Fruit fly (Drosophila melanogaster) Kc167 (cell line): ENCODE results near the gene Rnb.

Source experiments
- Myc ChIP-seq: fragments of >200 bp; optimal IDR thresholded peaks from 2 replicates; lab custom pipeline; 2017; ENCODE audit warnings: missing external identifiers
- Sin3A ChIP-seq: fragments of >200 bp; optimal IDR thresholded peaks from 2 replicates; lab custom pipeline; 2018; ENCODE audit warnings: missing external identifiers
- h ChIP-seq: fragments of >200 bp; optimal IDR thresholded peaks from 3 replicates; lab custom pipeline; 2018; ENCODE audit warnings: missing external identifiers
- insv ChIP-seq: fragments of >200 bp; optimal IDR thresholded peaks from 3 replicates; lab custom pipeline; 2018; ENCODE audit warnings: missing external identifiers
- psq ChIP-seq: fragments of >200 bp; optimal IDR thresholded peaks from 2 replicates; lab custom pipeline; 2017; ENCODE audit warnings: missing external identifiers
- ttk ChIP-seq: sonication (Bioruptor generic); optimal IDR thresholded peaks from 2 replicates; lab custom pipeline; 2017; ENCODE audit warnings: missing external identifiers

Rnb gene

DNA sequence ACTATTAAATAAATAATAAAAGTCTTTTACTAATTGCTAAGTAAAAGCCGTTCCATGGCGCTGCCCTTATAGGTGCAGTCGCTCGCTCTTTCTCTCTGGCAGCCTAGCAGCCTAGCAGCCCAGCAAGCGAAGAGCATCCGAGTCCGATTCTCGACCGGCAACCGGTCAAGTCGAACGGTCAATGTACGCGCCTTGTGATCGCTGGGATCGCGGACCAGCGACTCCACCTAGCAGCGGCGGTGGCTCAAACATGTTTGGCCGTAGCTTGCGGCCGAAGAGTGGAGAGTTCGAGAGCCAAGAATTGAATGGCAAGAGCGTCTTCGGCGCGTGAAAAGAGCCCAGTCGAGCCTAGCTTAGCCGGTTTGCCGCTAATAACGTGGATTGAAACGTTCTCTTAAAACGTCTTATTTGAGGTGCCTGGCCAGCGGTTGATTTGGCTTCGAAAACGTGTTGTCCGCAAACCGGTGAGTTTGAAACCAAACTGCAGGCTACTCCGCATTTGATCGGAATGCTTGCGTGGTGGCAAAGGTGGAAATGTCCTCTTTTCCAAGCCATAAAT, 30.2 kb upstream of the Rnb start:
- TF ChIP-seq ttk (no peak), h (no peak), psq (no peak), Myc (lab: Kevin White, UChicago) (no peak), Sin3A (lab: Kevin White, UChicago) (no peak), insv (lab: Kevin White, UChicago) (no peak)

DNA sequence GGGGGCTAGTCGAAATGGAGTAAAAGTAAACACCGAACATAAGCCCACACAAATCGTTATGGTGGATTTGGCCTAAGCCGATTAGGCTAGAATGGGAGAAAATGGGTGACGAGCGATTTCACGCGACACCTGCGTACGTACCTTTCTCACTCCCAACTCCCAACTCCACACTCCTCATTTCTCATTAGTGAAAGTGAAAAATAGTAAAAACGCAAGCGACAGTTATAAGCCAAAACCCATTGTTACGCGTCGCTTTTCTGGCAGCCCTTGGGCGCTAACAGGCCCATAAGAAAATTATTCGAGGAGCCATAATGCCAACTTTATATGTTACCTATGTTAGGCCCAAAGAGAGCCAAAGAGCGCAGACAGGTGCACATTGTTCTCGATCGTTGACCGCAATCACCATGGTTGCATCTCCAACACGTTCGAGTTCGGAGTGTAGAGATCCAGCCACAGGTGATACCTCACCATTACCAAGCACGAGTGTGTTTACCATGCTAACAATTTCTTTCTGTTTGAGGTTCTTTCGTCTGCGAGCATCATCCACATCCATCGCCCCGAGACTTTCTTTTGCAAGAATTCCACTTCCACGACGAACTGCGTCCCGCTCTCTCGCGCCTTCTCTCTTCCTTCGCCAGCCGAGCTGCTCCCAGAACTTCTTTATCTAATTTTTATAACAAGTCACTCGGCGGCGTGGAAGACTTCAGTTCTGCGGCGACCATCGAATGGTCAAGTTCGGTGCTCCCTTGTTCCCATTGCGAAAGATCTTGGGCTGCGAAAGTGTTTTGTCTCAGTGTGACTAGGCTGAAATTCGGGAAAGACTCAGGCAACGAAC, 19.5 kb upstream of the Rnb start, which contains the start of gene neo:
TSS of gene neo (plus strand) at position 698 of the 835 bp plus-strand sequence.
- TF ChIP-seq Sin3A (lab: Kevin White, UChicago) (no peak), psq (no peak), insv (lab: Kevin White, UChicago) (no peak), h (no peak), Myc (lab: Kevin White, UChicago) (no peak), ttk (no peak)

- no peak for TF ChIP-seq ttk
- TF ChIP-seq Sin3A (lab: Kevin White, UChicago): no peak
- TF ChIP-seq Myc (lab: Kevin White, UChicago): no peak
- TF ChIP-seq psq: no peak
- no peak for TF ChIP-seq insv (lab: Kevin White, UChicago)
- no peak for TF ChIP-seq h
These were observed 18.5 kb upstream of the Rnb start, which contains the start of gene CG7829 for dm6 chr3R:29817664-29818063. TSS of gene CG7829 (minus strand) at chr3R:29817764.

dm6 chr3R:29816266-29816665, 17.1 kb upstream of the Rnb start, which contains the start of gene Vps16B:
TSS of gene Vps16B (minus strand) at chr3R:29816451.
- no peak for TF ChIP-seq ttk
- no peak for TF ChIP-seq psq
- no peak for TF ChIP-seq insv (lab: Kevin White, UChicago)
- no peak for TF ChIP-seq h
- TF ChIP-seq Sin3A (lab: Kevin White, UChicago): no peak
- no peak for TF ChIP-seq Myc (lab: Kevin White, UChicago)

DNA sequence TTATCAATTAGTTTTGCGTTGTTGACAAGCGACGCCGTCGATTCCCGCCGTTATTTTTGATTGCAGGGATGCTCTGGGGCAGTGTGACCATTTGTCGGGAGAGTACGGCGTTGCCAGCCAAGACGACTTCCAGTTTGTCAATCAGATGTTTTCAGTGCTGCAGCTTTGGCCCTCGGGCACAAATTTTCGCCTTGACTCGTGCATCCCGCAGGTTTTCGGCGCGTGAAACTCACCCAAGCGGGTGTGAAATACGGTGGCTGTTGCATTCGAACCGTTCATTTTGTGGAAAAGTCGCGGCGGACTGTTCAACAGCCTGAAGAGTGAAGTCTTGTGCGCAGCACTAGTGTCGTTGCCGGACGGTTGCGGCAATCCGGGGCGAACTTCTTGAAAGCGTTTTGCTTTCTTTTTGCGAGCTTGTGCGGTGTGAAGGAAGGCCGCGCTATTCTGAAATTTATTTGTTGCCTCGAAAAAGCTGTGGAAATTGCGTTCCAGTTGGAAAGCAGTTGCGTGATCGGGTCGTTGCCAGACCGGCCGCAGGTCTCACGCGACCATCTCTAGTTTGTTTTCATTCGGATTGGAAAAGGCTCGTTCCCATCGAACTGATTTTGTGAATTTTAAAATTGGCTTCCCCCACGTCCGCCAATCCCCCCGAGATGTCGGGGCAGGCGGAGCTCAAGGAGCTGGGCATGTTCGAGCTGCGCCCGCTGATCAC, 7.7 kb upstream of the Rnb start, which contains the start of the genes ca and ncd:
TSS of gene ca (plus strand) at position 130 of the 712 bp plus-strand sequence.
TSS of gene ncd (minus strand) at position 446 of the 712 bp plus-strand sequence.
- no peak for TF ChIP-seq psq
- no peak for TF ChIP-seq h
- no peak for TF ChIP-seq insv (lab: Kevin White, UChicago)

DNA sequence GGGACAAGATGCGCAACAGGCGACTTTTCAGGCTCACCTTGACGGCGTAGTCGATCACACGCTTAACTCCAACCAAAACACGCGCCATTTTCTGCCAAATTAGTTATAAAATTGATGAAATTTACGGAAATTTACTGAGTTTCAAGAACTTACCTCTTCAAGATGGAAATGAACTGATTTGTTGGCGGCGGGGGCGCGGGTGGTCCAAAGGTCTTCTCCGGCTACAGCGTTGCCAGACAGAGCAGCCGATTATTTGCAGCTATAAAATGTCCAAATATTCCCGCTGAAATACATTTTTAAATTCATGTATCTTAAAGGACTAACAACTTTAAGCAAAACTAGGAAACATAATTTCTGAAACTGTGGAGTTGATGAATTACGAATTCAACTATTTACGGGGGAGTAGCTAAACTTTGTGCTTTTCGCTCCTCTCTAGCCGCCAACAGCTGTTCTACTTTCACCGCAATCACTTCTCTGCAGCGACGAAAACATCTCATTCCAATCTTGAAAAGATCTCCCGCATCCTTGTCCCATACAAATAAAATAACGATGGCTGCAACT, 3.7 kb upstream of the Rnb start, which contains the start of the genes Etfb and CG7789:
TSS of gene Etfb (minus strand) at position 193 of the 561 bp plus-strand sequence.
TSS of gene CG7789 (plus strand) at position 444 of the 561 bp plus-strand sequence.
- TF ChIP-seq Myc (lab: Kevin White, UChicago) (no peak), ttk (no peak), h (no peak), insv (lab: Kevin White, UChicago) (no peak), psq (no peak)

DNA sequence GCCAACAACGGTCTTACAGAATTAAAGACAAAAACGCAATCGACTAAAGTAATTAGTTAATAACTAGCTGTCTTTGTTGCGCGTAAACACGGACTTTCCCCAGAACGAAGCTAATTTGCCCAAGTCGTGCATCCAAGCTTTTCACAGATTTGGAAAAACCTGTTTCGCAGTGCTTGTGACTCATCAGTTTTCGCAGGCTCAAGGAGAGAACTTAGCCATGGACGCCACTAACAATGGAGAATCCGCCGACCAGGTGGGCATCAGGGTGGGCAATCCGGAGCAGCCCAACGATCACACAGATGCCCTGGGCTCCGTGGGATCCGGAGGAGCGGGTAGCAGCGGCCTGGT, 501 bp upstream of the Rnb start:
- TF ChIP-seq ttk (no peak), Myc (lab: Kevin White, UChicago) (no peak), insv (lab: Kevin White, UChicago) (no peak), psq (no peak), Sin3A (lab: Kevin White, UChicago) (no peak), h (no peak)

DNA sequence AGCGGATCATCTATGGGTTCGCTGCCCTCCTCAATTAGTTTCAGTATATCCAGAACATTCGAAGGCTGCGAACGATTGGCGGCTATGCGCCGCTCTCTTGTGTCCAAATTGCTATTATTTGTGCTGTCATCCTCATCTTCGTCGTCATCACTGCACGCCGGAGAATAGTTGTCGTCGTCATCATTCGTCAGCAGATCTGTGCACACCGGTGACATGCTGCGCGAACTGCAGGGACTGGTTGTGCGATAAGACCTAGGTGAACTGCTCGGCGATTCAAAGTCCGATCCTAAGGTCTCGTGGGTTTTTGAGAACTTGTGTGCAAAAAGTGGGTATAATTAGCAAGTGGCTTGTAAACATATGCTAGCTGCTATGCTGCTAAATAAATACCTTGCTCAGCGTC, 2.0 kb downstream of the Rnb start:
- TF ChIP-seq psq (no peak), ttk (no peak), Sin3A (lab: Kevin White, UChicago) (no peak), h (no peak), Myc (lab: Kevin White, UChicago) (no peak), insv (lab: Kevin White, UChicago) (no peak)

DNA sequence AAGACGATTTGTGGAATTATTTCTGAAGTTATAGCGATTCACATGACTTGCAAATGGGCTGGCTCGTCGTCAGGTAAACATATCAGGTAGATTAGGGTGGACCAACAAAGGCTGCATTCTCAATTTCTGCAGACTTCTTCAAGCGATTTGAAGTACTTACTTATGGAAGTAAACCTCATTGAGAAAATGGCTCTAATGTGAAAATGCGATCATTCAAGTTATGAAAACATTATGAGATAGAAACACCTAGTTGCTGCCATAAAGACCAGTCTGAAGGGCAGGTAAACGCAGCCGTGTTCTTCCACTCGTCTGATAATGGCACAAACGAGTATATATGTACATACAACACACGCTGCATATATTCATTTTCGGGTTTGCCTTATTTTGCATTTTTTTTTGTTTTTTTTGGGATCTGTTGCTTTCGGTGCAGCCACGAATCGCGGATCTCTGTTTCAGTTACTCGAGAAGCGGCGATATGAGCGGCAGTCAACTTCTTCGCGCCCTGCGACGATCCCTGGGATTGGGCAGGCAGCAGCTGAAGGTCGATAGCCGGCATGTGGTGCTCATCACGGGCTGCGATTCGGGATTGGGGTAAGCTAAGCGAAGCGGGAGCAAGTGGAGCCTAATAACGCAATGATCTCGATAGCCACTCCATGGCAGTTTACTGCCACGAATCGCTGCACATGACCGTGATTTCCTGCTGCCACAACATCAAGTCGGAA, 4.8 kb downstream of the Rnb start, which contains the start of gene sro:
TSS of gene sro (plus strand) at position 437 of the 722 bp plus-strand sequence.
- no peak for TF ChIP-seq ttk
- TF ChIP-seq h: no peak
- TF ChIP-seq Sin3A (lab: Kevin White, UChicago): no peak
- no peak for TF ChIP-seq psq
- no peak for TF ChIP-seq insv (lab: Kevin White, UChicago)
- no peak for TF ChIP-seq Myc (lab: Kevin White, UChicago)

DNA sequence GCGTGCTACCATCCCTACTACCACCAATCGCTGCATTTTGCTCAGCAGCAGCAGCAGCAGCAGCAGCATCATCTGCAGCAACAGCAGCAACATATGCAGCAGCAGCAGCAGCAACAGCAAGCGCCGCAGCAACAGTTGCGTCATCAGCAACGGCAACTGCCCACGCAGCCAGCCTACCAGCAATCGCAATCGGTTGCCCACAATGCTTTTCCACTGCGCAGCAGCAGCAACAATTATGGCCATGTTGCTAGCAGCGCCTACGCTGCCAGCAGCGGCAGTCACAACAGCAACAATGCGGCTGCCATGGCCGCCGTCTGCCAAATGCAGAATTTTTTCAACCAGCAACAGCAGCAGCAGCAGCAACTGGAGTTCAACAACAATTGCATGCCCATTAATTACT, 9.0 kb downstream of the Rnb start:
- TF ChIP-seq ttk (no peak), Sin3A (lab: Kevin White, UChicago) (no peak), h (no peak), Myc (lab: Kevin White, UChicago) (no peak), insv (lab: Kevin White, UChicago) (no peak), psq (no peak)

DNA sequence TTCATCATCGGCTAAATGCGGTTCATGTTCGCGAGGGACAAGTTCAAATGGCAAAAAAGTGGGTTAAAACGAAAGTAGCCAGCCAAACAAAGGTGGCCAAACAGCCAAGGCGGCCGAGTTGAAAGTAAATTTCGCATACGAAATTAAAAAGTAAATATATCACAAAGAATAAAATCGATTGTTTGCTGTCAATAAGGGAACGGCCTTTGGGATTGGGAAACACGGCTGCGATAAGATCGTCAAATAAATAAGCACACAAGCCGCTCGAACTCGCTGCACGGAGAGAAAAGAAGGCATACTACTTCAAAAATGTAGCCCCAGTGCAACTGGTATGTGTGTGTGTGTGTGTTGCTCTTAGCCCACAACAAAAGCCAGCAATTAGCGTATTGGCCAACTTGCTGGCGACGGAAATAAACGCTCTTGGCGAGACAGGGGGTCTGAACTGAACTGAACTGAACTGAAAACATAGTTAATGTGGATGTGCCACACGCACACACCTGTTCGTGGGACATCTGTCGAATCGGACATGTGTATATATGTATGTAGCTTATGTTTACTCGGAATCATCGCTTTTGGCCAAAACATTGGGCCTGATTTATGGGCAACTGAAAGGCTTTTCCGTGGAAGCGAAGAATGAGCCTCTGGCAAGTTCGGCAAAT, 11.1 kb downstream of the Rnb start:
- no peak for TF ChIP-seq ttk
- TF ChIP-seq insv (lab: Kevin White, UChicago): no peak
- no peak for TF ChIP-seq h
- TF ChIP-seq psq: no peak
- no peak for TF ChIP-seq Myc (lab: Kevin White, UChicago)
- no peak for TF ChIP-seq Sin3A (lab: Kevin White, UChicago)
